Worm (Caenorhabditis elegans) whole organism, mixed stage, embryonic: Measurements from ENCODE around the gene osgn-1.

Experiments used
- M03D4.4 ChIP-seq: sonication (generic microtip); optimal IDR thresholded peaks from 2 replicates; lab custom pipeline; 2017; ENCODE audit warnings: mild to moderate bottlenecking, missing genetic modification characterization, missing compliant biosample characterization
- bed-3 ChIP-seq: fragments of 200-800 bp; sonication (Bioruptor generic); optimal IDR thresholded peaks from 3 replicates; lab custom pipeline; 2018; ENCODE audit warnings: mild to moderate bottlenecking, missing genetic modification characterization, moderate library complexity, missing compliant biosample characterization
- blmp-1 ChIP-seq: fragments of 150-350 bp; optimal IDR thresholded peaks from 2 replicates; lab custom pipeline; 2014; ENCODE audit warnings: missing biosample characterization, missing genetic modification characterization
- ceh-39 ChIP-seq: fragments of 150-350 bp; optimal IDR thresholded peaks from 2 replicates; lab custom pipeline; 2014; ENCODE audit warnings: missing biosample characterization, missing genetic modification characterization
- ceh-43 ChIP-seq: fragments of 200-800 bp; sonication (Bioruptor generic); optimal IDR thresholded peaks from 2 replicates; lab custom pipeline; 2018; ENCODE audit warnings: mild to moderate bottlenecking, missing genetic modification characterization, moderate library complexity, missing compliant biosample characterization
- ceh-83 ChIP-seq: fragments of 200-800 bp; sonication (Bioruptor generic); optimal IDR thresholded peaks from 2 replicates; lab custom pipeline; 2018; ENCODE audit warnings: mild to moderate bottlenecking, missing genetic modification characterization, missing compliant biosample characterization
- ces-1 ChIP-seq: fragments of 150-350 bp; optimal IDR thresholded peaks from 2 replicates; lab custom pipeline; 2014; ENCODE audit warnings: missing biosample characterization, missing genetic modification reagents, missing genetic modification characterization
- elt-1 ChIP-seq: sonication (generic microtip); optimal IDR thresholded peaks from 2 replicates; lab custom pipeline; 2017; ENCODE audit warnings: missing genetic modification characterization, mild to moderate bottlenecking, missing compliant biosample characterization, antibody characterized with exemption, moderate library complexity, borderline replicate concordance; ENCODE audit not compliant: insufficient read depth
- elt-3 ChIP-seq: fragments of 150-350 bp; optimal IDR thresholded peaks from 2 replicates; lab custom pipeline; 2014; ENCODE audit warnings: missing biosample characterization, missing genetic modification characterization
- ham-2 ChIP-seq: fragments of 200-800 bp; sonication (Bioruptor generic); optimal IDR thresholded peaks from 2 replicates; lab custom pipeline; 2018; ENCODE audit warnings: mild to moderate bottlenecking, missing genetic modification characterization, missing compliant biosample characterization
- hlh-1 ChIP-seq: fragments of 150-350 bp; optimal IDR thresholded peaks from 2 replicates; lab custom pipeline; 2014; ENCODE audit warnings: missing biosample characterization, missing genetic modification reagents, missing genetic modification characterization
- lin-13 ChIP-seq: fragments of 150-350 bp; optimal IDR thresholded peaks from 2 replicates; lab custom pipeline; 2014; ENCODE audit warnings: missing biosample characterization, missing genetic modification characterization
- lin-32 ChIP-seq: fragments of 200-800 bp; sonication (Bioruptor generic); optimal IDR thresholded peaks from 2 replicates; lab custom pipeline; 2018; ENCODE audit warnings: mild to moderate bottlenecking, missing genetic modification characterization, missing compliant biosample characterization
- lsy-2 ChIP-seq: fragments of 150-350 bp; optimal IDR thresholded peaks from 2 replicates; lab custom pipeline; 2014; ENCODE audit warnings: missing biosample characterization, missing genetic modification characterization
- mep-1 ChIP-seq: fragments of 150-350 bp; optimal IDR thresholded peaks from 2 replicates; lab custom pipeline; 2017; ENCODE audit warnings: missing biosample characterization, missing genetic modification reagents, missing genetic modification characterization, inconsistent platforms
- mls-2 ChIP-seq: sonication (generic microtip); optimal IDR thresholded peaks from 2 replicates; lab custom pipeline; 2016; ENCODE audit warnings: mild to moderate bottlenecking, missing genetic modification characterization, moderate library complexity, missing compliant biosample characterization
- nhr-12 ChIP-seq: fragments of 150-350 bp; optimal IDR thresholded peaks from 2 replicates; lab custom pipeline; 2014; ENCODE audit warnings: missing biosample characterization, missing genetic modification characterization
- nhr-2 ChIP-seq: fragments of 150-350 bp; optimal IDR thresholded peaks from 2 replicates; lab custom pipeline; 2014; ENCODE audit warnings: missing biosample characterization, missing genetic modification characterization
- nhr-237 ChIP-seq: fragments of 150-350 bp; optimal IDR thresholded peaks from 2 replicates; lab custom pipeline; 2014; ENCODE audit warnings: missing biosample characterization, missing genetic modification characterization
- nhr-76 ChIP-seq: sonication (generic microtip); optimal IDR thresholded peaks from 2 replicates; lab custom pipeline; 2017; ENCODE audit warnings: missing biosample characterization, missing genetic modification characterization
- pha-4 ChIP-seq: fragments of 150-350 bp; optimal IDR thresholded peaks from 2 replicates; lab custom pipeline; 2018; ENCODE audit warnings: missing biosample characterization, missing genetic modification reagents, missing genetic modification characterization
- snpc-4 ChIP-seq: fragments of 150-350 bp; optimal IDR thresholded peaks from 2 replicates; lab custom pipeline; 2014; ENCODE audit warnings: missing biosample characterization, missing genetic modification characterization
- sptf-1 ChIP-seq: sonication (generic microtip); optimal IDR thresholded peaks from 2 replicates; lab custom pipeline; 2017; ENCODE audit warnings: mild to moderate bottlenecking, missing genetic modification characterization, moderate library complexity, missing compliant biosample characterization
- tbx-8 ChIP-seq: fragments of 200-800 bp; sonication (Bioruptor generic); optimal IDR thresholded peaks from 2 replicates; lab custom pipeline; 2018; ENCODE audit warnings: mild to moderate bottlenecking, missing genetic modification characterization, moderate library complexity, missing compliant biosample characterization
- unc-120 ChIP-seq: sonication (generic microtip); optimal IDR thresholded peaks from 2 replicates; lab custom pipeline; 2017; ENCODE audit warnings: missing genetic modification characterization, missing compliant biosample characterization; ENCODE audit not compliant: poor library complexity, severe bottlenecking
- unc-39 ChIP-seq: fragments of 150-350 bp; optimal IDR thresholded peaks from 2 replicates; lab custom pipeline; 2014; ENCODE audit warnings: missing biosample characterization, missing genetic modification characterization
- unc-62 ChIP-seq: fragments of 150-350 bp; optimal IDR thresholded peaks from 2 replicates; lab custom pipeline; 2014; ENCODE audit warnings: missing biosample characterization, missing genetic modification reagents, missing genetic modification characterization
- zip-8 ChIP-seq: fragments of 150-350 bp; optimal IDR thresholded peaks from 2 replicates; lab custom pipeline; 2014; ENCODE audit warnings: missing biosample characterization, missing genetic modification characterization
- ztf-11 ChIP-seq: fragments of 150-350 bp; optimal IDR thresholded peaks from 2 replicates; lab custom pipeline; 2014; ENCODE audit warnings: missing biosample characterization, missing genetic modification characterization

osgn-1 gene

ce11 chrIV:4173789-4174188, 33.4 kb upstream of the osgn-1 start, which contains the start of gene rnp-3:
Gene rnp-3, plus strand, starts transcription at chrIV:4174089.
- no peak for TF ChIP-seq nhr-12
- TF ChIP-seq snpc-4 (tag; lab: Kevin White, UChicago) = no peak
- no peak for TF ChIP-seq pha-4 (tag; lab: Kevin White, UChicago)
- no peak for TF ChIP-seq elt-1 (tag; lab: Kevin White, UChicago)
- TF ChIP-seq unc-120 (tag; lab: Kevin White, UChicago) = no peak
- TF ChIP-seq elt-3 (tag; lab: Kevin White, UChicago) = no peak
- TF ChIP-seq ztf-11 (tag; lab: Kevin White, UChicago) = no peak
- TF ChIP-seq lsy-2 (tag; lab: Kevin White, UChicago) = no peak
- no peak for TF ChIP-seq M03D4.4
- TF ChIP-seq ceh-43 (GFP tag; lab: Kevin White, UChicago) = no peak
- TF ChIP-seq tbx-8 (GFP tag; lab: Kevin White, UChicago) = no peak
- no peak for TF ChIP-seq lin-13 (tag; lab: Kevin White, UChicago)
- TF ChIP-seq nhr-2 (tag; lab: Kevin White, UChicago) = no peak
- TF ChIP-seq nhr-76 (tag; lab: Kevin White, UChicago) = no peak
- no peak for TF ChIP-seq ces-1 (GFP tag; lab: Kevin White, UChicago)
- TF ChIP-seq ham-2 (GFP tag; lab: Kevin White, UChicago) = no peak
- no peak for TF ChIP-seq zip-8 (tag; lab: Kevin White, UChicago)
- no peak for TF ChIP-seq hlh-1 (tag; lab: Kevin White, UChicago)
- TF ChIP-seq ceh-39 = no peak
- no peak for TF ChIP-seq nhr-237
- TF ChIP-seq, all 35 proteins: peak for 0

ce11 chrIV:4176088-4176487, 31.1 kb upstream of the osgn-1 start, which contains the start of gene dnj-15:
Gene dnj-15, plus strand, starts transcription at chrIV:4176388.
- no peak for TF ChIP-seq unc-120 (tag; lab: Kevin White, UChicago)
- no peak for TF ChIP-seq nhr-76 (tag; lab: Kevin White, UChicago)
- TF ChIP-seq M03D4.4 = no peak
- no peak for TF ChIP-seq unc-62 (GFP tag; lab: Kevin White, UChicago)
- TF ChIP-seq ces-1 (GFP tag; lab: Kevin White, UChicago) = no peak
- no peak for TF ChIP-seq nhr-2 (tag; lab: Kevin White, UChicago)

ce11 chrIV:4176659-4177058, 30.5 kb upstream of the osgn-1 start:
- TF ChIP-seq mep-1 (tag; lab: Kevin White, UChicago) (no peak), lin-32 (GFP tag; lab: Kevin White, UChicago) (no peak), ceh-39 (no peak), elt-3 (tag; lab: Kevin White, UChicago) (no peak), mls-2 (tag; lab: Kevin White, UChicago) (no peak), ham-2 (GFP tag; lab: Kevin White, UChicago) (no peak), ceh-43 (GFP tag; lab: Kevin White, UChicago) (no peak), blmp-1 (no peak), unc-39 (tag; lab: Kevin White, UChicago) (no peak), nhr-237 (no peak), M03D4.4 (no peak)

- no peak for TF ChIP-seq snpc-4 (tag; lab: Kevin White, UChicago)
- no peak for TF ChIP-seq bed-3 (GFP tag; lab: Kevin White, UChicago)
- TF ChIP-seq nhr-12 = no peak
- TF ChIP-seq M03D4.4 = no peak
- TF ChIP-seq unc-39 (tag; lab: Kevin White, UChicago) = no peak
- no peak for TF ChIP-seq mep-1 (tag; lab: Kevin White, UChicago)
- TF ChIP-seq lin-13 (tag; lab: Kevin White, UChicago) = no peak
- no peak for TF ChIP-seq mls-2 (tag; lab: Kevin White, UChicago)
- TF ChIP-seq hlh-1 (tag; lab: Kevin White, UChicago) = no peak
- no peak for TF ChIP-seq sptf-1
- no peak for TF ChIP-seq elt-3 (tag; lab: Kevin White, UChicago)
- TF ChIP-seq elt-1 (tag; lab: Kevin White, UChicago) = no peak
- TF ChIP-seq ceh-83 (GFP tag; lab: Kevin White, UChicago) = no peak
- TF ChIP-seq, all 35 proteins: peak for 0
Observed at ce11 chrIV:4177560-4177959, 29.6 kb upstream of the osgn-1 start.

ce11 chrIV:4178424-4178823, 28.8 kb upstream of the osgn-1 start, which contains the start of gene tsen-34:
Gene tsen-34, plus strand, starts transcription at chrIV:4178457.
- TF ChIP-seq lsy-2 (tag; lab: Kevin White, UChicago) (no peak), ceh-83 (GFP tag; lab: Kevin White, UChicago) (peak; percentile 2), mls-2 (tag; lab: Kevin White, UChicago) (no peak)
